Worm (Caenorhabditis elegans): Measurements from ENCODE around the gene ceh-81.

- TF ChIP-seq pqm-1 (tag; optimal IDR thresholded peaks at IDR 0.05) (no peak), F13H6.1 (tag; optimal IDR thresholded peaks at IDR 0.05) (no peak), nhr-11 (tag; optimal IDR thresholded peaks at IDR 0.05) (no peak), fkh-10 (GFP tag; optimal IDR thresholded peaks at IDR 0.05) (no peak), ets-4 (tag; optimal IDR thresholded peaks at IDR 0.05) (no peak), ama-1 (optimal IDR thresholded peaks at IDR 0.05) (no peak), ceh-9 (tag; optimal IDR thresholded peaks at IDR 0.05) (no peak), ceh-19 (GFP tag; optimal IDR thresholded peaks at IDR 0.05) (no peak), ceh-22 (tag; optimal IDR thresholded peaks at IDR 0.05) (no peak), ceh-14 (tag; optimal IDR thresholded peaks at IDR 0.05) (no peak), T23F11.4 (GFP tag; optimal IDR thresholded peaks at IDR 0.05) (no peak), tbx-7 (tag; optimal IDR thresholded peaks at IDR 0.05) (no peak)
These were observed 20.2 kb downstream of the ceh-81 start, which contains the start of the genes F36H5.13 and F36H5.8 for ce11 chrII:1750413-1750812.

Measured in whole organism, late embryonic.